Fruit fly (Drosophila melanogaster): ENCODE data around the gene CG9782.

- TF ChIP-seq Hnf4 (GFP tag; optimal IDR thresholded peaks at IDR 0.05) (no peak), foxo (GFP tag; optimal IDR thresholded peaks at IDR 0.05) (no peak), h (GFP tag; optimal IDR thresholded peaks at IDR 0.05) (no peak), usp (GFP tag; optimal IDR thresholded peaks at IDR 0.05) (no peak), GATAd (GFP tag; optimal IDR thresholded peaks at IDR 0.05) (no peak), br (GFP tag; optimal IDR thresholded peaks at IDR 0.05) (no peak), Hr78 (GFP tag; optimal IDR thresholded peaks at IDR 0.05) (no peak), rgr (GFP tag; optimal IDR thresholded peaks at IDR 0.05) (no peak), dl (GFP tag; optimal IDR thresholded peaks at IDR 0.05; ENCODE audit: insufficient read depth in 1 of 2, partially characterized antibody in 2 of 2) (no peak), brk (GFP tag; optimal IDR thresholded peaks at IDR 0.05) (no peak), Myc (optimal IDR thresholded peaks at IDR 0.05) (no peak)
Observed at dm6 chrX:16583730-16584129, 37.7 kb downstream of the CG9782 start.
